Worm (Caenorhabditis elegans): Measurements from ENCODE around the gene F22F7.7.

Gene F22F7.7

DNA sequence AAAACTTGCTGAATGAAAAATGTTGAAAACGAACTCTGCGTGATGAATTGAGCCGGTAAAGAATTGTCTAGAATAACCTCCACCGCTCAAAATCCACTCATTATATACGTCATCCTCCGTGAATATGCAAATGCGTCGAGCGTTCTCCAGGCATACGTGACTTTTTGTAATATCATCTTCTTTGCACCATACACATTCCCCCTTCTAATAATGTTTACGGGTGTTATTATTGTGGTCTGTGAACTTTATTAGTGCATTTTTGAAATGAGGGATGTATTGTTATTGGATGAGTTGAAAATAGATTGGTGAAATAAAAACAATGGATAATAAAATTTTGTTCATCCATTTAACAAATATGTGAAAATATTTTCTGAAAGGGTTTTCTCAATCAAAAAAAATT is at the start of gene F22F7.7:
Gene F22F7.7 (minus strand): TSS at position 125 of the 400 bp plus-strand sequence.
- TF ChIP-seq hsf-1 (GFP tag; IDR thresholded peaks at IDR 0.05) (no peak), F55B11.4 (tag; optimal IDR thresholded peaks at IDR 0.05; ENCODE audit: borderline replicate concordance, insufficient read depth) (no peak), snpc-4 (GFP tag; optimal IDR thresholded peaks at IDR 0.05) (no peak), snpc-4 (tag; optimal IDR thresholded peaks at IDR 0.05) (no peak), tbp1 (GFP tag; optimal IDR thresholded peaks at IDR 0.05) (no peak), cebp-1 (GFP tag; IDR thresholded peaks at IDR 0.05) (no peak), cebp-1 (tag; optimal IDR thresholded peaks at IDR 0.05) (no peak), nhr-120 (GFP tag; IDR thresholded peaks at IDR 0.05) (no peak), unc-130 (GFP tag; optimal IDR thresholded peaks at IDR 0.05) (no peak), akir-1 (GFP tag; optimal IDR thresholded peaks at IDR 0.05) (no peak), ztf-18 (tag; optimal IDR thresholded peaks at IDR 0.05) (no peak), zfh-2 (GFP tag; conservative IDR thresholded peaks at IDR 0.05) (no peak), cebp-2 (GFP tag; IDR thresholded peaks at IDR 0.05) (no peak), Y56A3A.18 (GFP tag; IDR thresholded peaks at IDR 0.05) (no peak), B0035.1 (tag; optimal IDR thresholded peaks at IDR 0.05) (no peak), unc-62 (GFP tag; optimal IDR thresholded peaks at IDR 0.05) (no peak), ama-1 (optimal IDR thresholded peaks at IDR 0.05) (no peak), ama-1 (GFP tag; optimal IDR thresholded peaks at IDR 0.05) (no peak), nfyb-1 (GFP tag; IDR thresholded peaks at IDR 0.05) (no peak)

ce11 chrV:2187864-2188345 is 48.1 kb upstream of the F22F7.7 start, which contains the start of gene Y5H2B.3:
Gene Y5H2B.3, plus strand, starts transcription at chrV:2188295.
- no peak for TF ChIP-seq lin-35 (GFP tag; optimal IDR thresholded peaks at IDR 0.05)
- no peak for TF ChIP-seq pha-4 (tag; optimal IDR thresholded peaks at IDR 0.05)
- no peak for TF ChIP-seq fkh-3 (tag; optimal IDR thresholded peaks at IDR 0.05)
- TF ChIP-seq egl-18 (GFP tag; IDR thresholded peaks at IDR 0.05) = no peak
- TF ChIP-seq bed-2 (GFP tag; IDR thresholded peaks at IDR 0.05) = no peak
- no peak for TF ChIP-seq nfya-2 (GFP tag; IDR thresholded peaks at IDR 0.05)
- no peak for TF ChIP-seq madf-6 (GFP tag; IDR thresholded peaks at IDR 0.05)
- no peak for TF ChIP-seq ceh-100 (GFP tag; IDR thresholded peaks at IDR 0.05)
- no peak for TF ChIP-seq sea-2 (GFP tag; IDR thresholded peaks at IDR 0.05)

DNA sequence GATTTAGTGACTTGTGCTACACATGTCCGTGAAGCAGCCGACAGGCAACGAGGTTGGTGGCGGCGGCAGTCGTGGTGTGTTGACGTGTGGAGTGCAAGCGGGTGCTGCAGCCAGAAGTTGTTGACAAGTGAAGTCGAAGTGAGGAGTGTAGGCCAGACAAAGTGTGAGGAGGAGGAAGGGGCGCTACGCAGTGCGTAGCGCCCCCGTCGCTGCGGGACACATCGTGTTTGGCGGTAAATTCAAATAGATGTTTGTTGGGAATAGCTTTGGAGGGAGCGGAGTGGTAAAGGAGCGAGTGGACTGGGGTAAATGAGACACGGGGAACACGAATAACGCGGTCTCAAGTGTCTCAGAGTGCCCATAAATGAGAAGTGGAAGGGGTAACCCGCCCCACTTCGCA is 45.6 kb upstream of the F22F7.7 start:
- TF ChIP-seq ceh-40 (GFP tag; IDR thresholded peaks at IDR 0.05) (no peak), him-1 (tag; optimal IDR thresholded peaks at IDR 0.05) (no peak), B0019.2 (GFP tag; conservative IDR thresholded peaks at IDR 0.05) (no peak), mel-28 (tag; optimal IDR thresholded peaks at IDR 0.05; ENCODE audit: borderline replicate concordance) (no peak), ztf-26 (tag; optimal IDR thresholded peaks at IDR 0.05) (no peak), nfyb-1 (GFP tag; IDR thresholded peaks at IDR 0.05) (no peak), unc-62 (GFP tag; optimal IDR thresholded peaks at IDR 0.05) (no peak), zfh-2 (GFP tag; conservative IDR thresholded peaks at IDR 0.05) (0 out of 2 replicates have a peak, but pooled peaks have one; percentile 44), pha-4 (tag; optimal IDR thresholded peaks at IDR 0.05) (no peak), athp-1 (tag; optimal IDR thresholded peaks at IDR 0.05) (no peak), F37B4.10 (GFP tag; IDR thresholded peaks at IDR 0.05) (0 out of 2 replicates have a peak, but pooled peaks have one; percentile 47), D2030.7 (GFP tag; IDR thresholded peaks at IDR 0.05) (no peak)

- TF ChIP-seq nhr-80 (tag; optimal IDR thresholded peaks at IDR 0.05) (peak; percentile 51), let-526 (GFP tag; IDR thresholded peaks at IDR 0.05) (peak; percentile 28; the same call in 1 of the 2 replicates), madf-10 (tag; optimal IDR thresholded peaks at IDR 0.05) (no peak)
Measured at ce11 chrV:2183162-2183561, 43.3 kb upstream of the F22F7.7 start, which contains the start of gene cyp-33C2. Gene cyp-33C2, plus strand, starts transcription at chrV:2183488.

All from whole organism, young adult.